Fruit fly (Drosophila melanogaster) whole organism, embryonic: Measurements from ENCODE around the gene CG7231.

ENCODE experiments used
- Bdp1 ChIP-seq: fragments of 200-800 bp; sonication (Bioruptor generic); optimal IDR thresholded peaks from 3 replicates; lab custom pipeline; 2016; ENCODE audit warnings: missing biosample characterization, missing genetic modification characterization
- CG10979 ChIP-seq: fragments of 200-800 bp; sonication (Bioruptor generic); optimal IDR thresholded peaks from 2 replicates; lab custom pipeline; 2018; ENCODE audit warnings: missing biosample characterization, mild to moderate bottlenecking, missing genetic modification characterization, moderate library complexity
- CG11696 ChIP-seq: fragments of 200-800 bp; sonication (Bioruptor generic); IDR thresholded peaks from 2 replicates; pipeline ENCODE4 v1.3.6; 2022; ENCODE audit warnings: missing biosample characterization, missing genetic modification characterization
- CG12299 ChIP-seq: fragments of 200-800 bp; sonication (Bioruptor generic); optimal IDR thresholded peaks from 2 replicates; lab custom pipeline; 2018; ENCODE audit warnings: missing biosample characterization, mild to moderate bottlenecking, missing genetic modification characterization
- CG12744 ChIP-seq: fragments of 200-800 bp; sonication (Bioruptor generic); optimal IDR thresholded peaks from 2 replicates; lab custom pipeline; 2016; ENCODE audit warnings: missing biosample characterization, missing genetic modification characterization
- CG13894 ChIP-seq: fragments of 200-800 bp; sonication (Bioruptor generic); optimal IDR thresholded peaks from 3 replicates; lab custom pipeline; 2018; ENCODE audit warnings: missing biosample characterization, mild to moderate bottlenecking, missing genetic modification characterization, moderate library complexity
- CG1529 ChIP-seq: fragments of 200-800 bp; sonication (Bioruptor generic); optimal IDR thresholded peaks from 3 replicates; lab custom pipeline; 2018; ENCODE audit warnings: missing biosample characterization, missing genetic modification characterization
- CG17912 ChIP-seq: fragments of 200-800 bp; sonication (Bioruptor generic); optimal IDR thresholded peaks from 2 replicates; lab custom pipeline; 2018; ENCODE audit warnings: missing biosample characterization, mild to moderate bottlenecking, missing genetic modification characterization
- CG2199 ChIP-seq: fragments of 200-800 bp; sonication (Bioruptor generic); IDR thresholded peaks from 3 replicates; pipeline ENCODE4 v1.3.6; 2022; ENCODE audit warnings: missing biosample characterization, missing genetic modification characterization
- CG2712 ChIP-seq: fragments of 200-800 bp; optimal IDR thresholded peaks from 3 replicates; lab custom pipeline; 2019; ENCODE audit warnings: missing biosample characterization, mild to moderate bottlenecking, missing genetic modification characterization, moderate library complexity
- CG30403 ChIP-seq: fragments of 200-800 bp; sonication (Bioruptor generic); optimal IDR thresholded peaks from 3 replicates; lab custom pipeline; 2016; ENCODE audit warnings: missing biosample characterization, missing genetic modification characterization
- CG31224 ChIP-seq: fragments of 200-800 bp; sonication (Bioruptor generic); IDR thresholded peaks from 2 replicates; pipeline ENCODE4 v1.3.6; 2022; ENCODE audit warnings: missing biosample characterization, missing genetic modification characterization
- CG32532 ChIP-seq: fragments of 200-800 bp; sonication (Bioruptor generic); IDR thresholded peaks from 2 replicates; pipeline ENCODE4 v1.3.6; 2022; ENCODE audit warnings: missing biosample characterization, missing genetic modification characterization
- CG33557 ChIP-seq: fragments of 200-800 bp; sonication (Bioruptor generic); optimal IDR thresholded peaks from 2 replicates; lab custom pipeline; 2019; ENCODE audit warnings: missing biosample characterization, mild to moderate bottlenecking, missing genetic modification characterization, moderate library complexity
- CG5180 ChIP-seq: fragments of 200-800 bp; sonication (Bioruptor generic); optimal IDR thresholded peaks from 3 replicates; lab custom pipeline; 2017; ENCODE audit warnings: missing biosample characterization, missing genetic modification characterization, mild to moderate bottlenecking, moderate library complexity, missing genetic modification reagents
- CG6683 ChIP-seq: fragments of 200-800 bp; sonication (Bioruptor generic); optimal IDR thresholded peaks from 2 replicates; lab custom pipeline; 2017; ENCODE audit warnings: missing biosample characterization, mild to moderate bottlenecking, missing genetic modification characterization, missing genetic modification reagents
- CG7357 ChIP-seq: fragments of 200-800 bp; sonication (Bioruptor generic); IDR thresholded peaks from 3 replicates; pipeline ENCODE4 v1.3.6; 2022; ENCODE audit warnings: missing biosample characterization, missing genetic modification characterization
- CG8281 ChIP-seq: fragments of 200-800 bp; sonication (Bioruptor generic); optimal IDR thresholded peaks from 2 replicates; lab custom pipeline; 2018; ENCODE audit warnings: missing biosample characterization, mild to moderate bottlenecking, missing genetic modification characterization, moderate library complexity
- CG8478 ChIP-seq: fragments of >200 bp; optimal IDR thresholded peaks from 2 replicates; lab custom pipeline; 2018
- CG9932 ChIP-seq: fragments of 200-800 bp; sonication (Bioruptor generic); IDR thresholded peaks from 2 replicates; pipeline ENCODE4 v1.3.6; 2022; ENCODE audit warnings: missing biosample characterization, missing genetic modification characterization
- Camta ChIP-seq: fragments of 200-800 bp; sonication (Bioruptor generic); optimal IDR thresholded peaks from 2 replicates; lab custom pipeline; 2016; ENCODE audit warnings: missing biosample characterization, missing genetic modification characterization
- CkIIα-i1 ChIP-seq: fragments of 200-800 bp; sonication (Bioruptor generic); IDR thresholded peaks from 2 replicates; pipeline ENCODE4 v1.3.6; 2022; ENCODE audit warnings: missing biosample characterization, missing genetic modification characterization
- CrebB ChIP-seq: fragments of 200-800 bp; sonication (Bioruptor generic); optimal IDR thresholded peaks from 3 replicates; lab custom pipeline; 2018; ENCODE audit warnings: missing biosample characterization, mild to moderate bottlenecking, missing genetic modification characterization
- D ChIP-seq, 2 experiments: fragments of 200-800 bp in 1 of 2; fragments of >200 bp in 1 of 2; sonication (Bioruptor generic) in 1 of 2; optimal IDR thresholded peaks; 2 replicates in 1 of 2; 3 replicates in 1 of 2; lab custom pipeline; 2017; ENCODE audit warnings: mild to moderate bottlenecking in 1 of 2, missing biosample characterization in 1 of 2, missing genetic modification characterization in 1 of 2, missing genetic modification reagents in 1 of 2
- Doc2 ChIP-seq: fragments of 200-800 bp; sonication (Bioruptor generic); IDR thresholded peaks from 2 replicates; pipeline ENCODE4 v1.3.6; 2022; ENCODE audit warnings: missing biosample characterization, missing genetic modification characterization
- HLHmδ ChIP-seq: fragments of 200-800 bp; sonication (Bioruptor generic); optimal IDR thresholded peaks from 2 replicates; lab custom pipeline; 2018; ENCODE audit warnings: missing biosample characterization, mild to moderate bottlenecking, missing genetic modification characterization, moderate library complexity
- Hsf ChIP-seq: fragments of 200-800 bp; sonication (Bioruptor generic); optimal IDR thresholded peaks from 3 replicates; lab custom pipeline; 2016; ENCODE audit warnings: missing biosample characterization, missing genetic modification characterization
- Sox102F ChIP-seq: fragments of 200-800 bp; sonication (Bioruptor generic); optimal IDR thresholded peaks from 2 replicates; lab custom pipeline; 2018; ENCODE audit warnings: missing biosample characterization, mild to moderate bottlenecking, missing genetic modification characterization, moderate library complexity
- TFAM ChIP-seq: fragments of 200-800 bp; sonication (Bioruptor generic); optimal IDR thresholded peaks from 2 replicates; lab custom pipeline; 2017; ENCODE audit warnings: missing biosample characterization, missing genetic modification characterization, inconsistent platforms
- ara ChIP-seq: fragments of 200-800 bp; sonication (Bioruptor generic); IDR thresholded peaks from 2 replicates; pipeline ENCODE4 v1.3.6; 2022; ENCODE audit warnings: missing biosample characterization, missing genetic modification characterization
- ash1 ChIP-seq: fragments of 200-800 bp; sonication (Bioruptor generic); optimal IDR thresholded peaks from 2 replicates; lab custom pipeline; 2018; ENCODE audit warnings: missing biosample characterization, mild to moderate bottlenecking, missing genetic modification characterization
- cas ChIP-seq: fragments of 200-800 bp; sonication (Bioruptor generic); IDR thresholded peaks from 2 replicates; pipeline ENCODE4 v1.3.6; 2022; ENCODE audit warnings: missing biosample characterization, missing genetic modification characterization
- dmrt11E ChIP-seq: fragments of 200-800 bp; sonication (Bioruptor generic); optimal IDR thresholded peaks from 3 replicates; lab custom pipeline; 2018; ENCODE audit warnings: missing biosample characterization, mild to moderate bottlenecking, missing genetic modification characterization, moderate library complexity
- fd64A ChIP-seq: fragments of 200-800 bp; sonication (Bioruptor generic); optimal IDR thresholded peaks from 3 replicates; lab custom pipeline; 2018; ENCODE audit warnings: missing biosample characterization, mild to moderate bottlenecking, missing genetic modification characterization
- her ChIP-seq: fragments of 200-800 bp; sonication (Bioruptor generic); optimal IDR thresholded peaks from 2 replicates; lab custom pipeline; 2016; ENCODE audit warnings: missing biosample characterization, missing genetic modification characterization
- kay ChIP-seq: fragments of 200-800 bp; sonication (Bioruptor generic); optimal IDR thresholded peaks from 2 replicates; lab custom pipeline; 2016; ENCODE audit warnings: missing biosample characterization, missing genetic modification characterization
- kni ChIP-seq: fragments of 200-800 bp; sonication (Bioruptor generic); optimal IDR thresholded peaks from 3 replicates; lab custom pipeline; 2017; ENCODE audit warnings: mild to moderate bottlenecking, missing biosample characterization, missing genetic modification reagents, missing genetic modification characterization
- lbe ChIP-seq: fragments of 200-800 bp; sonication (Bioruptor generic); optimal IDR thresholded peaks from 2 replicates; lab custom pipeline; 2016; ENCODE audit warnings: missing biosample characterization, mild to moderate bottlenecking, missing genetic modification characterization
- lmd ChIP-seq: fragments of 200-800 bp; sonication (Bioruptor generic); IDR thresholded peaks from 2 replicates; pipeline ENCODE4 v1.3.6; 2022; ENCODE audit warnings: missing biosample characterization, missing genetic modification characterization
- mam ChIP-seq: fragments of 200-800 bp; sonication (Bioruptor generic); optimal IDR thresholded peaks from 3 replicates; lab custom pipeline; 2016; ENCODE audit warnings: missing biosample characterization, missing genetic modification characterization
- mld ChIP-seq: fragments of 200-800 bp; sonication (Bioruptor generic); IDR thresholded peaks from 3 replicates; pipeline ENCODE4 v1.3.6; 2022; ENCODE audit warnings: missing biosample characterization, missing genetic modification characterization; ENCODE audit not compliant: partially characterized antibody
- nerfin-1 ChIP-seq: fragments of 200-800 bp; sonication (Bioruptor generic); optimal IDR thresholded peaks from 3 replicates; lab custom pipeline; 2019; ENCODE audit warnings: missing biosample characterization, mild to moderate bottlenecking, missing genetic modification characterization, moderate library complexity
- onecut ChIP-seq: fragments of 200-800 bp; sonication (Bioruptor generic); IDR thresholded peaks from 2 replicates; pipeline ENCODE4 v1.3.6; 2022; ENCODE audit warnings: missing biosample characterization, missing genetic modification characterization
- run ChIP-seq: fragments of 200-800 bp; sonication (Bioruptor generic); optimal IDR thresholded peaks from 3 replicates; lab custom pipeline; 2018; ENCODE audit warnings: missing biosample characterization, mild to moderate bottlenecking, missing genetic modification characterization
- sima ChIP-seq: fragments of 200-800 bp; sonication (Bioruptor generic); optimal IDR thresholded peaks from 2 replicates; lab custom pipeline; 2016; ENCODE audit warnings: missing biosample characterization, missing genetic modification characterization
- sob ChIP-seq: fragments of 200-800 bp; sonication (Bioruptor generic); IDR thresholded peaks from 2 replicates; pipeline ENCODE4 v1.3.6; 2022; ENCODE audit warnings: missing biosample characterization, missing genetic modification characterization
- tna ChIP-seq: fragments of 200-800 bp; sonication (Bioruptor generic); IDR thresholded peaks from 2 replicates; pipeline ENCODE4 v1.3.6; 2022; ENCODE audit warnings: missing biosample characterization, missing genetic modification characterization; ENCODE audit not compliant: partially characterized antibody
- ttk ChIP-seq: fragments of 200-800 bp; sonication (Bioruptor generic); IDR thresholded peaks from 2 replicates; pipeline ENCODE4 v2.1.2; 2022; ENCODE audit warnings: missing biosample characterization, missing genetic modification characterization

Gene CG7231

dm6 chr2L:8001694-8002627 is 18.2 kb downstream of the CG7231 start (continued):
- TF ChIP-seq CrebB (tag; lab: Kevin White, UChicago) (peak; percentile 17), dmrt11E (peak; percentile 84), mam (peak; percentile 74), Hsf (GFP tag; lab: Kevin White, UChicago) (peak; percentile 83), HLHmδ (GFP tag; lab: Kevin White, UChicago) (no peak), CG32532 (GFP tag; lab: Robert Waterston, UW) (peak; percentile 85), kni (GFP tag; lab: Kevin White, UChicago) (peak; percentile 41), CG13894 (tag; lab: Kevin White, UChicago) (peak; percentile 71), lmd (GFP tag; lab: Robert Waterston, UW) (peak; percentile 87), CG10979 (tag; lab: Kevin White, UChicago) (peak; percentile 88), ara (peak; percentile 68; the same call in 1 of the 2 replicates), CG5180 (GFP tag; lab: Kevin White, UChicago) (peak; percentile 82), ash1 (GFP tag; lab: Kevin White, UChicago) (no peak), sob (GFP tag; lab: Robert Waterston, UW) (peak; percentile 87), sima (GFP tag; lab: Kevin White, UChicago) (peak; percentile 58), cas (0 out of 2 replicates have a peak, but pooled peaks have one; percentile 27), D (optimal IDR thresholded peaks at IDR 0.05; lab: Kevin White, UChicago) (no peak), D (GFP tag; optimal IDR thresholded peaks at IDR 0.05; lab: Kevin White, UChicago) (peak; percentile 89), onecut (GFP tag; lab: Robert Waterston, UW) (peak; percentile 66), kay (GFP tag; lab: Kevin White, UChicago) (peak; percentile 74), CG31224 (GFP tag; lab: Robert Waterston, UW) (peak; percentile 62), CG9932 (GFP tag; lab: Robert Waterston, UW) (peak; percentile 68), CG6683 (GFP tag; lab: Kevin White, UChicago) (peak; percentile 69), tna (no peak), her (GFP tag; lab: Kevin White, UChicago) (peak; percentile 80), CG8281 (tag; lab: Kevin White, UChicago) (peak; percentile 74), CG11696 (GFP tag; lab: Robert Waterston, UW) (peak; percentile 65), Doc2 (GFP tag; lab: Robert Waterston, UW) (0 out of 2 replicates have a peak, but pooled peaks have one; percentile 20), CG1529 (GFP tag; lab: Kevin White, UChicago) (peak; percentile 83), CG8478 (lab: Kevin White, UChicago) (no peak), ttk (GFP tag; lab: Robert Waterston, UW) (peak; percentile 80), Camta (peak; percentile 82), CG7357 (GFP tag; lab: Robert Waterston, UW) (peak; percentile 78), CG12744 (GFP tag; lab: Kevin White, UChicago) (peak; percentile 72), run (tag; lab: Kevin White, UChicago) (peak; percentile 80), fd64A (GFP tag; lab: Kevin White, UChicago) (peak; percentile 37), CG2712 (tag; lab: Kevin White, UChicago) (peak; percentile 92), CG33557 (GFP tag; lab: Kevin White, UChicago) (peak; percentile 62), CG2199 (GFP tag; lab: Robert Waterston, UW) (peak; percentile 28; the same call in 2 of the 3 replicates), lbe (GFP tag; lab: Kevin White, UChicago) (peak; percentile 31), CkIIα-i1 (0 out of 2 replicates have a peak, but pooled peaks have one; percentile 9), TFAM (no peak), CG30403 (GFP tag; lab: Kevin White, UChicago) (peak; percentile 94), CG12299 (peak; percentile 63), Sox102F (peak; percentile 80), CG17912 (GFP tag; lab: Kevin White, UChicago) (no peak), Bdp1 (GFP tag; lab: Kevin White, UChicago) (peak; percentile 81), mld (GFP tag; lab: Robert Waterston, UW) (no peak), nerfin-1 (tag; lab: Kevin White, UChicago) (peak; percentile 85)
